Worm (Caenorhabditis elegans): ENCODE data around the gene C47E12.9.

DNA sequence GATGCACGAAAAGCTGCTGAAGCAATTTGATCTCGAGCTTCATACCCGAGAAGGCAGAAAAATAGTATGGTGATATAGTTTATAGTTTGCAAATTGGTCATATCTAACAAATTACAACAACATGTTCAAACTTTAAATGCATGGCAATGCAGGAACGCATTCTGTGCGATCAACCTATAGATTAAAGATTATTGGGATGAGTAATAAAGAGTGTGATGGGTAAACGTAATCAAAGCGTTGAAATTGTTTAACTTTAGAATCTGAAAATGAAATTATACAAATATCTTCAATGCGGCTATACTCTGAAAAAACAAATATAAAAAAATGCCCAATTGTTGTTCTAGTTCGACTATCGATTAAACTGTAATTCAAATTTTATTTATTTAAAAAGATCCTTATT is 1.8 kb downstream of the C47E12.9 start, which contains the start of gene C47E12.14:
- TF ChIP-seq ama-1 (optimal IDR thresholded peaks at IDR 0.05) = no peak
- no peak for TF ChIP-seq ets-7 (tag; optimal IDR thresholded peaks at IDR 0.05)
- no peak for TF ChIP-seq F13C5.2 (tag; optimal IDR thresholded peaks at IDR 0.05)
- no peak for TF ChIP-seq tbx-37 (GFP tag; conservative IDR thresholded peaks at IDR 0.05)
- TF ChIP-seq pes-1 (GFP tag; IDR thresholded peaks at IDR 0.05) = no peak
- TF ChIP-seq flt-1 (GFP tag; IDR thresholded peaks at IDR 0.05) = no peak
- no peak for TF ChIP-seq ceh-36 (tag; optimal IDR thresholded peaks at IDR 0.05)
- no peak for TF ChIP-seq scrt-1 (GFP tag; IDR thresholded peaks at IDR 0.05)
- no peak for TF ChIP-seq sea-1 (GFP tag; conservative IDR thresholded peaks at IDR 0.05)
- TF ChIP-seq hmg-4 (GFP tag; optimal IDR thresholded peaks at IDR 0.05) = no peak
- TF ChIP-seq tbx-11 (GFP tag; IDR thresholded peaks at IDR 0.05) = no peak
- TF ChIP-seq hnd-1 (tag; optimal IDR thresholded peaks at IDR 0.05) = no peak
- TF ChIP-seq ceh-13 (GFP tag; optimal IDR thresholded peaks at IDR 0.05) = no peak
- TF ChIP-seq hmbx-1 (tag; optimal IDR thresholded peaks at IDR 0.05) = no peak
